Fruit fly (Drosophila melanogaster) S2 (cell line): ENCODE results near the gene Vha100-2.

Experiments
- CG8478 ChIP-seq: fragments of >200 bp; optimal IDR thresholded peaks from 2 replicates; lab custom pipeline; 2018
- CTCF ChIP-seq, 2 experiments: fragments of >200 bp; optimal IDR thresholded peaks; 2 replicates each; lab custom pipeline; 2018

- TF ChIP-seq CG8478 (lab: Kevin White, UChicago) (no peak), CTCF (optimal IDR thresholded peaks at IDR 0.05; lab: Kevin White, UChicago) (no peak)
These were observed 39.3 kb upstream of the Vha100-2 start for dm6 chr3R:18438181-18438826.
